Worm (Caenorhabditis elegans) whole organism, L1 larva: Measurements from ENCODE around the gene git-1.

Source experiments
- Y116A8C.19 ChIP-seq: sonication (generic microtip); optimal IDR thresholded peaks from 2 replicates; lab custom pipeline; 2016; ENCODE audit warnings: missing compliant biosample characterization, missing genetic modification characterization, borderline replicate concordance
- ceh-63 ChIP-seq: fragments of 200-800 bp; sonication (Bioruptor generic); optimal IDR thresholded peaks from 2 replicates; lab custom pipeline; 2018; ENCODE audit warnings: mild to moderate bottlenecking, missing genetic modification characterization, missing compliant biosample characterization
- ceh-88 ChIP-seq: fragments of 200-800 bp; sonication (Bioruptor generic); IDR thresholded peaks from 2 replicates; pipeline ENCODE4 v1.3.6; 2022; ENCODE audit warnings: missing genetic modification characterization, missing compliant biosample characterization
- efl-1 ChIP-seq, 4 experiments: fragments of 150-350 bp; optimal IDR thresholded peaks in 3 of 4; peaks in 1 of 4; 1 replicate in 1 of 4; 2 replicates in 3 of 4; lab custom pipeline; 2014; ENCODE audit warnings: missing biosample characterization in 2 of 4, missing genetic modification characterization in 2 of 4, missing genetic modification reagents in 2 of 4
- elt-2 ChIP-seq: sonication (generic microtip); optimal IDR thresholded peaks from 2 replicates; lab custom pipeline; 2016; ENCODE audit warnings: missing genetic modification characterization, mild to moderate bottlenecking, inconsistent platforms, missing compliant biosample characterization, missing genetic modification reagents
- elt-3 ChIP-seq, 6 experiments: fragments of 150-350 bp in 1 of 6; sonication (generic microtip); optimal IDR thresholded peaks; 2 replicates each; lab custom pipeline; 2017 to 2018; ENCODE audit warnings: missing biosample characterization in 6 of 6, missing genetic modification characterization in 6 of 6, inconsistent platforms in 1 of 6
- ets-5 ChIP-seq: fragments of 200-800 bp; sonication (Bioruptor generic); IDR thresholded peaks from 2 replicates; pipeline ENCODE4 v1.3.6; 2022; ENCODE audit warnings: missing genetic modification characterization, missing compliant biosample characterization
- fkh-10 ChIP-seq: sonication (generic microtip); optimal IDR thresholded peaks from 2 replicates; lab custom pipeline; 2017; ENCODE audit warnings: missing biosample characterization, missing genetic modification reagents, missing genetic modification characterization
- fkh-4 ChIP-seq: sonication (generic microtip); optimal IDR thresholded peaks from 2 replicates; lab custom pipeline; 2016; ENCODE audit warnings: missing compliant biosample characterization, missing genetic modification characterization, borderline replicate concordance
- fkh-8 ChIP-seq: sonication (generic microtip); optimal IDR thresholded peaks from 2 replicates; lab custom pipeline; 2016; ENCODE audit warnings: mild to moderate bottlenecking, missing genetic modification characterization, missing compliant biosample characterization
- fos-1 ChIP-seq: fragments of 150-350 bp; optimal IDR thresholded peaks from 2 replicates; lab custom pipeline; 2014; ENCODE audit warnings: missing biosample characterization, missing genetic modification characterization
- hlh-4 ChIP-seq: sonication (generic microtip); optimal IDR thresholded peaks from 2 replicates; lab custom pipeline; 2016; ENCODE audit warnings: mild to moderate bottlenecking, missing genetic modification characterization, missing compliant biosample characterization
- hpl-2 ChIP-seq: fragments of 150-350 bp; optimal IDR thresholded peaks from 2 replicates; lab custom pipeline; 2014; ENCODE audit warnings: missing biosample characterization, missing genetic modification reagents, missing genetic modification characterization
- jun-1 ChIP-seq: fragments of 150-350 bp; optimal IDR thresholded peaks from 2 replicates; lab custom pipeline; 2014; ENCODE audit warnings: missing biosample characterization, missing genetic modification reagents, missing genetic modification characterization
- lin-14 ChIP-seq: fragments of 200-800 bp; sonication (Bioruptor generic); optimal IDR thresholded peaks from 2 replicates; lab custom pipeline; 2018; ENCODE audit warnings: mild to moderate bottlenecking, missing genetic modification characterization, moderate library complexity, missing compliant biosample characterization
- lin-15B ChIP-seq: fragments of 150-350 bp; sonication (generic microtip); optimal IDR thresholded peaks from 3 replicates; lab custom pipeline; 2014; ENCODE audit warnings: missing biosample characterization, missing genetic modification characterization
- lin-35 ChIP-seq, 2 experiments: fragments of 150-350 bp; optimal IDR thresholded peaks; 2 replicates each; lab custom pipeline; 2014; ENCODE audit warnings: missing biosample characterization in 2 of 2, missing genetic modification characterization in 2 of 2, missing genetic modification reagents in 2 of 2
- lsy-2 ChIP-seq, 2 experiments: fragments of 150-350 bp; optimal IDR thresholded peaks; 2 replicates each; lab custom pipeline; 2014; ENCODE audit warnings: missing biosample characterization in 2 of 2, missing genetic modification characterization in 2 of 2
- mdl-1 ChIP-seq, 2 experiments: fragments of 150-350 bp; optimal IDR thresholded peaks; 2 replicates each; lab custom pipeline; 2014 to 2017; ENCODE audit warnings: missing biosample characterization in 2 of 2, missing genetic modification characterization in 2 of 2, inconsistent platforms in 1 of 2
- mef-2 ChIP-seq: fragments of 150-350 bp; optimal IDR thresholded peaks from 2 replicates; lab custom pipeline; 2014; ENCODE audit warnings: missing biosample characterization, missing genetic modification characterization
- nhr-11 ChIP-seq: fragments of 150-350 bp; optimal IDR thresholded peaks from 2 replicates; lab custom pipeline; 2014; ENCODE audit warnings: missing biosample characterization, missing genetic modification characterization
- nhr-20 ChIP-seq: sonication (generic microtip); optimal IDR thresholded peaks from 2 replicates; lab custom pipeline; 2016; ENCODE audit warnings: mild to moderate bottlenecking, missing genetic modification characterization, missing compliant biosample characterization
- nhr-28 ChIP-seq: fragments of 150-350 bp; optimal IDR thresholded peaks from 2 replicates; lab custom pipeline; 2014; ENCODE audit warnings: missing biosample characterization, missing genetic modification characterization
- nhr-71 ChIP-seq: sonication (generic microtip); optimal IDR thresholded peaks from 2 replicates; lab custom pipeline; 2016; ENCODE audit warnings: mild to moderate bottlenecking, missing genetic modification characterization, moderate library complexity, missing compliant biosample characterization
- nhr-90 ChIP-seq: sonication (generic microtip); optimal IDR thresholded peaks from 2 replicates; lab custom pipeline; 2016; ENCODE audit warnings: mild to moderate bottlenecking, missing genetic modification characterization, missing compliant biosample characterization; ENCODE audit not compliant: poor library complexity
- pag-3 ChIP-seq: sonication (generic microtip); optimal IDR thresholded peaks from 2 replicates; lab custom pipeline; 2017; ENCODE audit warnings: missing genetic modification characterization, mild to moderate bottlenecking, missing compliant biosample characterization, antibody characterized with exemption, borderline replicate concordance; ENCODE audit not compliant: insufficient read depth
- pax-3 ChIP-seq: fragments of 200-800 bp; sonication (Bioruptor generic); optimal IDR thresholded peaks from 2 replicates; lab custom pipeline; 2018; ENCODE audit warnings: mild to moderate bottlenecking, missing genetic modification characterization, moderate library complexity, missing compliant biosample characterization
- pqm-1 ChIP-seq: sonication (generic microtip); optimal IDR thresholded peaks from 3 replicates; lab custom pipeline; 2017; ENCODE audit warnings: missing biosample characterization, missing genetic modification characterization
- snpc-4 ChIP-seq: fragments of 150-350 bp; optimal IDR thresholded peaks from 2 replicates; lab custom pipeline; 2014; ENCODE audit warnings: missing biosample characterization, missing genetic modification characterization
- sptf-1 ChIP-seq: fragments of 150-350 bp; optimal IDR thresholded peaks from 2 replicates; lab custom pipeline; 2014; ENCODE audit warnings: missing biosample characterization, missing genetic modification characterization
- unc-86 ChIP-seq: sonication (generic microtip); optimal IDR thresholded peaks from 2 replicates; lab custom pipeline; 2016; ENCODE audit warnings: missing genetic modification characterization, missing compliant biosample characterization
- vab-15 ChIP-seq: sonication (generic microtip); optimal IDR thresholded peaks from 2 replicates; lab custom pipeline; 2017; ENCODE audit warnings: missing genotype, mild to moderate bottlenecking, missing genetic modification characterization, missing compliant biosample characterization
- zag-1 ChIP-seq: fragments of 150-350 bp; optimal IDR thresholded peaks from 2 replicates; lab custom pipeline; 2014; ENCODE audit warnings: missing biosample characterization, missing genetic modification characterization
- ztf-11 ChIP-seq, 2 experiments: sonication (generic microtip); optimal IDR thresholded peaks; 2 replicates each; lab custom pipeline; 2016 to 2017; ENCODE audit warnings: missing genetic modification characterization in 2 of 2, missing biosample characterization in 1 of 2, missing compliant biosample characterization in 1 of 2

git-1 gene

DNA sequence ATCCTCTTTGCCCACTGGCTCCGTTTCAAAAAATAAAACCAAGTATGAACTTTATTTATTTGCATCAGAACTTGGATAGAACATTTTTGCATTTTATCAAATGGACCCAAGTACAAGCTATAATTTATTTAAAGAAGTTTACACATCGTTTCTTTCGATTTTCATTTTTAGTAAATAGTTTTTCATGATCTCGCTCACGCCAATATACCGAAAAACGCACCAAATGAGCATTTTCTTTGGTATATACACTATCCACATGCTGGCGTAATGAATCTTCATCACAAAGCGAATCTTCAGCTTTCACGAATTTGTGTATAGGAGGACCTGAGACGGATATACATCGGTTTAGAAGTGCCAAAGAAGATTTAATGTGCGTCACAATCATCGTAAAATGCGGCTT lies 48.1 kb upstream of the git-1 start, which contains the start of gene C39B10.7:
Gene C39B10.7 (plus strand): TSS at position 301 of the 400 bp plus-strand sequence.
- no peak for TF ChIP-seq lin-14 (GFP tag; lab: Kevin White, UChicago)
- no peak for TF ChIP-seq ets-5 (GFP tag; lab: Robert Waterston, UW)

DNA sequence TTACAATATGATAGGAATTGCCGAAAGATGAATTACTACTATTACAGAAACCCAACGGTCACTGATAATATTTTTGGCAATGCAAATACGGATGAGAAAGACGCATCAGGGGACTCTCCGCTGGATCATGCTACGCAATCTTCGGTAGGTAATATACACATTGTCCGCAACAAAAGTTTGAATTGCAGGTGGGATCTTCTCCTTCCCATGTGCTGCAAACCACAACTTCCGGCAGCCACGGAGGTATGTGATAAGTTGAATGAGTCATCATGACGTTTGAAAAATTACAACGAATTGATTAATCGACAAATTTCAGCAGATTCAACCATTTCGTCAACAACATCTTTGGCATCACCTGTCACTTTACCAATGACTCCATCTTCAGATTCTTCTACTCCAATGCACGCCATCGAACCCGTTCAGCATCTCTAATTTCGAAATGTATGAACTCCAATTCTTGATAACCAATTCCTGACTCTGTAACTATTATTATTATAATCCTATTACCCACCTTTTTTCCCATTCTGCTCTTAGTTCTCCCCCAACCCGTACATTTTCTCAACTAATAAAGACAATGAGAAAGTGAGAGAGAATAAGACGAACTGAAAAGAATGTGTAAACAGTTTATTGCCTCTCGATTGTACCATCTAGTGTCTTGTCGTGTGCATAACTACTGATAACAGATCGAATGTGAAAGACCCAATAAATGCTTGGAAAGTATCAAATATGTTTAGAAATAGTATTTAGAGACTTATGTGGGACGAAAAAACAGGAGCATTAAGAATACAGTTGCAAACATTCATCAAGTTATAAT lies 47.3 kb upstream of the git-1 start:
- TF ChIP-seq Y116A8C.19 (tag; lab: Kevin White, UChicago) (no peak), lin-14 (GFP tag; lab: Kevin White, UChicago) (peak; percentile 9), lin-15B (tag; lab: Kevin White, UChicago) (no peak), jun-1 (tag; lab: Kevin White, UChicago) (peak; percentile 11)

DNA sequence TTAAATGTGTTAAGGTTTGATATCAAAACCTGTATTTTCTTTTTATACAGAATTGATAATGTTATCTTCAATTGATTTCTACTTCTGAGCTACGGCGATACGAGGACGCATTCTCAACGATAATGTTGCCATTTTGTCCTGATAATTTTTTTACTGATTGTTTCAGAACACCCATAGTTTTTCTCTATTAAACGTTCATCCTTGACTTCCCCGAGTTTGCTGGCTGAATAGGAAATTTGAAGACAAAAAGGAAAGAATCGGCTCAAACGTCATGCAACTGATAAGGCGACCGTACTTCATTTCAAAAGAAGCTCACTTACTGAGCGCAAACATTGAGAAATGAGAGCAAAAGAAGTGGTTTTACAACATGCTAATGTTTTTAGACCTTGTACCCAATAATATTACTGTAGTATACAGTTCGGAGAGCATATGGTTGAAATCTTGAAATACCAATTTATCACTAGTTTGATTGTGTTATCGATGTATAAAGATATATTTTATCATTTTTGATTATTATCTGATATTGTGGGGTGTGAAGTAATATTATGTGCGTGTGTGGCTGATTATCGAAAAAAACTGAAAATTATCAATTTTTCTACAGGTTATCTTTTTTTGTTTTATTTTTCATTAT lies 45.5 kb upstream of the git-1 start:
- no peak for TF ChIP-seq fos-1 (tag; lab: Kevin White, UChicago)
- TF ChIP-seq pqm-1: peak; percentile 36
- no peak for TF ChIP-seq efl-1 (optimal IDR thresholded peaks at IDR 0.05; lab: Kevin White, UChicago)
- TF ChIP-seq efl-1 (GFP tag; optimal IDR thresholded peaks at IDR 0.05 in 1 of 2; lab: Kevin White, UChicago): peak in 1 of 2 experiments; percentile 2

DNA sequence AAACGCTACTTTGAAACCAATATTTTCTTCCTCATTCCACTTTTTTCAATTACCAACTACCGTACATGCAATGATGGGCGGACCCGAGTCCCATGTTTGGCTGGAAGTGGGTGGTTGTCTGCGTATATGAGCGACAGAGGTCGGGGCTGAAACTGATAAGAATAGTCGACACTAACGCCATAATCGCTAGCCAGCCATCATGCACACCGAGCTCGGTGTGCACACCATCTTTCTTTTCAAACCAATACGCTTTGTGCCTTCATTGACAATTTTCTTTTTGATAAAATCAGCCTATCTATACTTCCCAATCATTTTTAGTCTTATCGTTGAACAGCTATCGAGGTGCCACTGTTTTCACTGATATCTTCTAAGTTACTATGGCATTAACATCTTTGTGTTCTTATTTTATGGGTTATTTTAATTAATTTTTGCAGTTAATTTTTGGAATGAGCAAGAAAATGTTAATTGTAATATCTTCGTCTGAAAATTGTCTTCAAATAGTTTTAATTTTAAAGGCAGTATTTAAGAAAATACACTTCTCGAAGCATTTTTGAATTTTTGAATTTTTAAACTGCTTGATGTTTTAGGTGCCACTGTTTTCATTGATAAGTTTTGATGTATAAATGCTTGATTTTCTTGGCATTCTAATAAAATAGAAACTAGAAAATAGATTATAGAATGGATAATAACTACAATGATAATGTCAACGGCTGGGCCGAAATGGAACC lies 44.0 kb upstream of the git-1 start, which contains the start of gene elt-2:
Gene elt-2 (plus strand): TSS at position 678 of the 728 bp plus-strand sequence.
- TF ChIP-seq ceh-63 (GFP tag; lab: Kevin White, UChicago) (no peak), pax-3 (tag; lab: Kevin White, UChicago) (peak; percentile 23), elt-2 (tag; lab: Kevin White, UChicago) (no peak), lsy-2 (tag; optimal IDR thresholded peaks at IDR 0.05; lab: Kevin White, UChicago) (peak in 1 of 2 experiments; percentile 16), nhr-90 (tag; lab: Kevin White, UChicago) (peak; percentile 21), snpc-4 (no peak), fkh-4 (tag; lab: Kevin White, UChicago) (no peak), hlh-4 (tag; lab: Kevin White, UChicago) (no peak), nhr-71 (tag; lab: Kevin White, UChicago) (peak; percentile 19), nhr-11 (tag; lab: Kevin White, UChicago) (no peak), mef-2 (tag; lab: Kevin White, UChicago) (no peak), fkh-10 (no peak), ztf-11 (tag; optimal IDR thresholded peaks at IDR 0.05; lab: Kevin White, UChicago) (no peak), hpl-2 (GFP tag; lab: Kevin White, UChicago) (no peak), nhr-28 (tag; lab: Kevin White, UChicago) (no peak), unc-86 (tag; lab: Kevin White, UChicago) (no peak), mdl-1 (tag; optimal IDR thresholded peaks at IDR 0.05; lab: Kevin White, UChicago) (no peak), ceh-88 (no peak), lin-35 (GFP tag; optimal IDR thresholded peaks at IDR 0.05; lab: Kevin White, UChicago) (peak in 1 of 2 experiments; percentile 49), sptf-1 (tag; lab: Kevin White, UChicago) (no peak), pqm-1 (peak; percentile 47), nhr-20 (tag; lab: Kevin White, UChicago) (peak; percentile 21), zag-1 (no peak), pag-3 (tag; lab: Kevin White, UChicago) (no peak), fkh-8 (no peak), vab-15 (no peak), elt-3 (tag; optimal IDR thresholded peaks at IDR 0.05; lab: Kevin White, UChicago) (no peak), efl-1 (optimal IDR thresholded peaks at IDR 0.05; lab: Kevin White, UChicago) (no peak), efl-1 (GFP tag; optimal IDR thresholded peaks at IDR 0.05 in 1 of 2; lab: Kevin White, UChicago) (no peak), jun-1 (tag; lab: Kevin White, UChicago) (peak; percentile 73)
- TF ChIP-seq, all 84 proteins: peak for 8
